Worm (Caenorhabditis elegans) whole organism, L3 larva: ENCODE measurements around the gene nhr-201.

Source experiments
- R02D3.7 ChIP-seq: fragments of 150-350 bp; optimal IDR thresholded peaks from 2 replicates; lab custom pipeline; 2014; ENCODE audit warnings: missing biosample characterization, missing genetic modification characterization
- ama-1 ChIP-seq: fragments of 150-350 bp; optimal IDR thresholded peaks from 2 replicates; lab custom pipeline; 2018
- ceh-16 ChIP-seq: sonication (generic microtip); optimal IDR thresholded peaks from 2 replicates; lab custom pipeline; 2017; ENCODE audit warnings: missing biosample characterization, missing genetic modification characterization
- ceh-9 ChIP-seq: sonication (generic microtip); optimal IDR thresholded peaks from 2 replicates; lab custom pipeline; 2018; ENCODE audit warnings: missing biosample characterization, missing genetic modification characterization
- daf-12 ChIP-seq: fragments of 150-350 bp; optimal IDR thresholded peaks from 2 replicates; lab custom pipeline; 2014; ENCODE audit warnings: missing biosample characterization, missing genetic modification reagents, missing genetic modification characterization
- egl-5 ChIP-seq: fragments of 150-350 bp; optimal IDR thresholded peaks from 2 replicates; lab custom pipeline; 2017; ENCODE audit warnings: missing biosample characterization, missing genetic modification reagents, missing genetic modification characterization, inconsistent platforms
- elt-1 ChIP-seq: fragments of 150-350 bp; optimal IDR thresholded peaks from 2 replicates; lab custom pipeline; 2014; ENCODE audit warnings: missing biosample characterization, missing genetic modification characterization
- elt-2 ChIP-seq: sonication (generic microtip); optimal IDR thresholded peaks from 2 replicates; lab custom pipeline; 2016; ENCODE audit warnings: missing genetic modification reagents, mild to moderate bottlenecking, missing genetic modification characterization, missing compliant biosample characterization
- elt-3 ChIP-seq, 3 experiments: fragments of 150-350 bp in 1 of 3; sonication (generic microtip) in 2 of 3; optimal IDR thresholded peaks; 2 replicates in 2 of 3; 4 replicates in 1 of 3; lab custom pipeline; 2014 to 2017; ENCODE audit warnings: missing biosample characterization in 3 of 3, missing genetic modification characterization in 3 of 3
- eor-1 ChIP-seq, 2 experiments: fragments of 150-350 bp; optimal IDR thresholded peaks; 2 replicates each; lab custom pipeline; 2014 to 2018; ENCODE audit warnings: missing biosample characterization in 2 of 2, missing genetic modification characterization in 2 of 2
- fkh-10 ChIP-seq: sonication (generic microtip); optimal IDR thresholded peaks from 2 replicates; lab custom pipeline; 2017; ENCODE audit warnings: missing biosample characterization, missing genetic modification reagents, missing genetic modification characterization
- fos-1 ChIP-seq: fragments of 150-350 bp; optimal IDR thresholded peaks from 2 replicates; lab custom pipeline; 2014; ENCODE audit warnings: missing biosample characterization, missing genetic modification characterization
- hmg-11 ChIP-seq: sonication (generic microtip); optimal IDR thresholded peaks from 2 replicates; lab custom pipeline; 2016; ENCODE audit warnings: missing genetic modification characterization, missing compliant biosample characterization
- jun-1 ChIP-seq: fragments of 150-350 bp; optimal IDR thresholded peaks from 2 replicates; lab custom pipeline; 2014; ENCODE audit warnings: missing biosample characterization, missing genetic modification reagents, missing genetic modification characterization
- lin-15B ChIP-seq: fragments of 150-350 bp; optimal IDR thresholded peaks from 2 replicates; lab custom pipeline; 2014; ENCODE audit warnings: missing biosample characterization, missing genetic modification characterization
- lsy-12 ChIP-seq: sonication (generic microtip); optimal IDR thresholded peaks from 2 replicates; lab custom pipeline; 2016; ENCODE audit warnings: mild to moderate bottlenecking, missing genetic modification characterization, missing compliant biosample characterization
- mdl-1 ChIP-seq: fragments of 150-350 bp; optimal IDR thresholded peaks from 2 replicates; lab custom pipeline; 2014; ENCODE audit warnings: missing biosample characterization, missing genetic modification characterization
- mml-1 ChIP-seq: fragments of 150-350 bp; sonication (generic microtip); optimal IDR thresholded peaks from 3 replicates; lab custom pipeline; 2014; ENCODE audit warnings: missing biosample characterization, missing genetic modification characterization
- nfya-1 ChIP-seq: sonication (generic microtip); optimal IDR thresholded peaks from 2 replicates; lab custom pipeline; 2017; ENCODE audit warnings: missing genetic modification characterization, mild to moderate bottlenecking, missing compliant biosample characterization, antibody characterized with exemption, moderate library complexity; ENCODE audit not compliant: insufficient read depth
- nhr-11 ChIP-seq: fragments of 150-350 bp; optimal IDR thresholded peaks from 2 replicates; lab custom pipeline; 2014; ENCODE audit warnings: missing biosample characterization, missing genetic modification characterization
- nhr-12 ChIP-seq: fragments of 150-350 bp; optimal IDR thresholded peaks from 2 replicates; lab custom pipeline; 2014; ENCODE audit warnings: missing biosample characterization, missing genetic modification characterization
- nhr-23 ChIP-seq: fragments of 150-350 bp; optimal IDR thresholded peaks from 2 replicates; lab custom pipeline; 2014; ENCODE audit warnings: missing biosample characterization, missing genetic modification reagents, missing genetic modification characterization
- nhr-25 ChIP-seq: sonication (generic microtip); optimal IDR thresholded peaks from 2 replicates; lab custom pipeline; 2017; ENCODE audit warnings: missing biosample characterization, missing genetic modification characterization
- nhr-28 ChIP-seq: fragments of 150-350 bp; optimal IDR thresholded peaks from 2 replicates; lab custom pipeline; 2014; ENCODE audit warnings: missing biosample characterization, missing genetic modification characterization
- nhr-43 ChIP-seq: sonication (generic microtip); optimal IDR thresholded peaks from 2 replicates; lab custom pipeline; 2016; ENCODE audit warnings: mild to moderate bottlenecking, missing genetic modification characterization, missing compliant biosample characterization; ENCODE audit not compliant: poor library complexity, severe bottlenecking
- nhr-76 ChIP-seq: fragments of 150-350 bp; sonication (generic microtip); optimal IDR thresholded peaks from 5 replicates; lab custom pipeline; 2014; ENCODE audit warnings: missing biosample characterization, missing genetic modification characterization
- pha-4 ChIP-seq: fragments of 150-350 bp; optimal IDR thresholded peaks from 2 replicates; lab custom pipeline; 2014; ENCODE audit warnings: missing biosample characterization, missing genetic modification reagents, missing genetic modification characterization
- pqm-1 ChIP-seq: fragments of 150-350 bp; optimal IDR thresholded peaks from 2 replicates; lab custom pipeline; 2017; ENCODE audit warnings: missing biosample characterization, missing genetic modification characterization, inconsistent platforms
- skn-1 ChIP-seq: fragments of 150-350 bp; optimal IDR thresholded peaks from 2 replicates; lab custom pipeline; 2014; ENCODE audit warnings: missing biosample characterization, missing genetic modification characterization
- snpc-4 ChIP-seq: fragments of 150-350 bp; optimal IDR thresholded peaks from 2 replicates; lab custom pipeline; 2014; ENCODE audit warnings: missing biosample characterization, missing genetic modification characterization
- tbx-2 ChIP-seq: sonication (generic microtip); optimal IDR thresholded peaks from 2 replicates; lab custom pipeline; 2016; ENCODE audit warnings: mild to moderate bottlenecking, missing genetic modification characterization, missing compliant biosample characterization
- unc-39 ChIP-seq: sonication (generic microtip); optimal IDR thresholded peaks from 4 replicates; lab custom pipeline; 2017; ENCODE audit warnings: missing biosample characterization, missing genetic modification characterization
- unc-62 ChIP-seq: fragments of 150-350 bp; sonication (generic microtip); optimal IDR thresholded peaks from 4 replicates; lab custom pipeline; 2014; ENCODE audit warnings: missing biosample characterization, missing genetic modification reagents, missing genetic modification characterization
- ztf-11 ChIP-seq: fragments of 150-350 bp; optimal IDR thresholded peaks from 2 replicates; lab custom pipeline; 2014; ENCODE audit warnings: missing biosample characterization, missing genetic modification characterization
- ztf-4 ChIP-seq: fragments of 150-350 bp; optimal IDR thresholded peaks from 2 replicates; lab custom pipeline; 2014; ENCODE audit warnings: missing biosample characterization, missing genetic modification characterization

Gene nhr-201

ce11 chrV:457839-458238 is 6.8 kb upstream of the nhr-201 start:
- TF ChIP-seq unc-62 (GFP tag; lab: Kevin White, UChicago) (no peak), mml-1 (tag; lab: Kevin White, UChicago) (no peak), nhr-43 (no peak), nhr-11 (tag; lab: Kevin White, UChicago) (no peak), lsy-12 (tag; lab: Kevin White, UChicago) (no peak), elt-2 (tag; lab: Kevin White, UChicago) (peak; percentile 15), pha-4 (peak; percentile 45), ceh-9 (tag; lab: Kevin White, UChicago) (no peak), elt-3 (tag; optimal IDR thresholded peaks at IDR 0.05; lab: Kevin White, UChicago) (no peak)

- TF ChIP-seq pqm-1 (tag; lab: Kevin White, UChicago) (peak; percentile 97), pha-4 (peak; percentile 28), skn-1 (peak; percentile 5), ceh-9 (tag; lab: Kevin White, UChicago) (no peak), elt-2 (tag; lab: Kevin White, UChicago) (peak; percentile 91)
Measured at ce11 chrV:459464-459863, 5.2 kb upstream of the nhr-201 start, which contains the start of gene nhr-203. TSS of gene nhr-203 (plus strand) at chrV:459795.

DNA sequence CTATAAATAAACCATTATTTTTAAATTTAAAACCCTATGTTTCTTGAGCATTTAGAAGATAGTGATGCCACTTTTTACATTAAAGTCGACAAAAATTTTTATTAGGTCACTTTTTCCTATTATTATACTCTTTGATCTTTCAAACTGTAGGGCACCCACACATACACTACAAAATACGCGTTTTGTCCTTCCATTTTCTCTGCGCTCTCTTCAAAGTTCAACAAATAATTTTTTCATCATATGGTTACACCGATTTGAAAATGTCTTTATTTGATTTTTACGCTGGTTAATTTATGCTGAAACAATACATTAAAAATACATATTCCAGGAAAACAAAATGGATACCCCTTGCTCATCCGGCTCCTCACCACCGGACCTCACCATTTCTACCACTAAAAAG is 2.4 kb upstream of the nhr-201 start, which contains the start of gene nhr-202:
TSS of gene nhr-202 (plus strand) at position 326 of the 400 bp plus-strand sequence.
- peak; percentile 62 for TF ChIP-seq pqm-1 (tag; lab: Kevin White, UChicago)
- no peak for TF ChIP-seq ceh-16 (tag; lab: Kevin White, UChicago)
- TF ChIP-seq mml-1 (tag; lab: Kevin White, UChicago) = no peak
- TF ChIP-seq lsy-12 (tag; lab: Kevin White, UChicago) = no peak
- TF ChIP-seq pha-4 = peak; percentile 33
- TF ChIP-seq elt-2 (tag; lab: Kevin White, UChicago) = peak; percentile 72
- no peak for TF ChIP-seq R02D3.7
- TF ChIP-seq nhr-23 = peak; percentile 38

DNA sequence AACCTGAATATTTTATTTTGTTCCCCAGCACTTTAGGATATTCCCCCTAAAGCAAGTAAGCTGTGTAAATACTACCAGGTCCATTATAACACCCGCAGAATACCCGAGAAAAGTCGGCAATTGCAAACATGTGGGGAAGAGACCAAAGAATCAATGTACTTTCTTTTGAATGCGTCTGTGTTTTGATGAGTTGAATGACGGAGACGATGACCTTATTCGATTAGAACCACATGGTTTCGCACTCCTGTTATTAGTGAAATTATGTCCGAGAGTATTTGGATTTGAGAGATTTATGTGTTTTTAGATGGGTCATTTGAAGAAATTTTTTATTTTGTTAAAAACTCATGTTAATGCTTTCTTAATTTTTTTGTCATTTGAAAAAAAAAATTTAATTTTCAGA is 727 bp downstream of the nhr-201 start:
- TF ChIP-seq lsy-12 (tag; lab: Kevin White, UChicago) = no peak
- TF ChIP-seq nhr-23 = peak; percentile 33
- no peak for TF ChIP-seq nhr-28 (tag; lab: Kevin White, UChicago)
- TF ChIP-seq ztf-11 = no peak
- TF ChIP-seq pqm-1 (tag; lab: Kevin White, UChicago) = no peak
- no peak for TF ChIP-seq ama-1
- TF ChIP-seq snpc-4 (tag; lab: Kevin White, UChicago) = no peak
- no peak for TF ChIP-seq eor-1 (tag; optimal IDR thresholded peaks at IDR 0.05; lab: Kevin White, UChicago)
- TF ChIP-seq fos-1 (tag; lab: Kevin White, UChicago) = no peak
- TF ChIP-seq fkh-10 (GFP tag; lab: Kevin White, UChicago) = no peak
- TF ChIP-seq ceh-9 (tag; lab: Kevin White, UChicago) = no peak
- TF ChIP-seq nhr-25 = peak; percentile 42
- no peak for TF ChIP-seq hmg-11
- no peak for TF ChIP-seq nhr-11 (tag; lab: Kevin White, UChicago)
- no peak for TF ChIP-seq nhr-76 (tag; lab: Kevin White, UChicago)
- TF ChIP-seq, all 47 proteins: peak for 2

ce11 chrV:467507-467906 is 2.9 kb downstream of the nhr-201 start:
- TF ChIP-seq ceh-9 (tag; lab: Kevin White, UChicago) (no peak), ztf-4 (tag; lab: Kevin White, UChicago) (no peak), tbx-2 (tag; lab: Kevin White, UChicago) (no peak), elt-1 (tag; lab: Kevin White, UChicago) (no peak), ceh-16 (tag; lab: Kevin White, UChicago) (no peak), pha-4 (no peak), eor-1 (tag; optimal IDR thresholded peaks at IDR 0.05; lab: Kevin White, UChicago) (no peak), unc-39 (no peak), nhr-12 (tag; lab: Kevin White, UChicago) (no peak)

DNA sequence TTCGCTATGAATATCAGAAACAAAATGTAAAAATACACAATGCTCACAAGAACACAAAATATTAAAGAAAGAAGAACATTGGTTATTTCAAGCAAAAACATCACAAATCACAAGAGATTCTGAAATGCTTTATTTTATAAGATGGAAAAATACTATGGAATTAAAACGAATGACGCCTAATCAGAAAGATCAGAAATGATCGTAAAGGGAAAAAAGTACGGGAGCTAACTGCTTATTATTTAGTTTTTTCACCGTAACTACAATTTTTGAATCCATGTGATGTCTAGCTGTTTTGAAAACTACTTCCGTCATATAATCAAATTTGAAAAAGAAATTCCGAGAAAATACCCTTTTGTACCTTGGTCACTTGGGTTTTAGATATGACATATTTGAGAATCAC is 3.8 kb downstream of the nhr-201 start, which contains the start of gene srbc-57:
TSS of gene srbc-57 (minus strand) at position 101 of the 400 bp plus-strand sequence.
- TF ChIP-seq fkh-10 (GFP tag; lab: Kevin White, UChicago) (no peak), nhr-28 (tag; lab: Kevin White, UChicago) (no peak), egl-5 (tag; lab: Kevin White, UChicago) (no peak), jun-1 (tag; lab: Kevin White, UChicago) (no peak), nfya-1 (tag; lab: Kevin White, UChicago) (no peak), lin-15B (no peak), daf-12 (no peak), R02D3.7 (no peak), skn-1 (no peak), nhr-23 (no peak), mdl-1 (tag; lab: Kevin White, UChicago) (no peak)
- TF ChIP-seq, all 47 proteins: peak for 0
